Worm (Caenorhabditis elegans): ENCODE measurements around the gene chst-1.

ce11 chrII:8128273-8129039 is 21.7 kb upstream of the chst-1 start:
- TF ChIP-seq ztf-23 (GFP tag; IDR thresholded peaks at IDR 0.05) (peak; percentile 72), ref-1 (GFP tag; conservative IDR thresholded peaks at IDR 0.05) (no peak), klf-2 (GFP tag; conservative IDR thresholded peaks at IDR 0.05) (no peak), flt-1 (GFP tag; IDR thresholded peaks at IDR 0.05) (0 out of 2 replicates have a peak, but pooled peaks have one; percentile 33), tab-1 (GFP tag; IDR thresholded peaks at IDR 0.05) (0 out of 2 replicates have a peak, but pooled peaks have one; percentile 49), med-1 (GFP tag; optimal IDR thresholded peaks at IDR 0.05; ENCODE audit: insufficient read depth) (no peak), ztf-29 (GFP tag; IDR thresholded peaks at IDR 0.05) (no peak), cog-1 (tag; optimal IDR thresholded peaks at IDR 0.05) (no peak)

Measured in whole organism, midembryonic.